Worm (Caenorhabditis elegans) whole organism, L1 larva: ENCODE results near the gene inx-2.

Experiments
- C04F5.9 ChIP-seq: sonication (generic microtip); optimal IDR thresholded peaks from 2 replicates; lab custom pipeline; 2016; ENCODE audit warnings: missing genetic modification characterization, missing compliant biosample characterization
- aha-1 ChIP-seq: fragments of 150-350 bp; optimal IDR thresholded peaks from 2 replicates; lab custom pipeline; 2014; ENCODE audit warnings: missing biosample characterization, missing genetic modification characterization
- alr-1 ChIP-seq: fragments of 200-800 bp; sonication (Bioruptor generic); optimal IDR thresholded peaks from 2 replicates; lab custom pipeline; 2018; ENCODE audit warnings: borderline replicate concordance, mild to moderate bottlenecking, missing genetic modification characterization, missing compliant biosample characterization
- ama-1 ChIP-seq: fragments of 150-350 bp; optimal IDR thresholded peaks from 2 replicates; lab custom pipeline; 2014
- blmp-1 ChIP-seq: fragments of 150-350 bp; optimal IDR thresholded peaks from 2 replicates; lab custom pipeline; 2014; ENCODE audit warnings: missing biosample characterization, missing genetic modification characterization
- ceh-8 ChIP-seq: fragments of 200-800 bp; sonication (Bioruptor generic); optimal IDR thresholded peaks from 2 replicates; lab custom pipeline; 2018; ENCODE audit warnings: mild to moderate bottlenecking, missing genetic modification characterization, moderate library complexity, missing compliant biosample characterization
- ceh-90 ChIP-seq: sonication (generic microtip); optimal IDR thresholded peaks from 2 replicates; lab custom pipeline; 2016; ENCODE audit warnings: missing genetic modification characterization, missing compliant biosample characterization
- dsc-1 ChIP-seq: sonication (generic microtip); optimal IDR thresholded peaks from 2 replicates; lab custom pipeline; 2016; ENCODE audit warnings: mild to moderate bottlenecking, missing genetic modification characterization, missing compliant biosample characterization
- efl-1 ChIP-seq, 4 experiments: fragments of 150-350 bp; optimal IDR thresholded peaks in 3 of 4; peaks in 1 of 4; 1 replicate in 1 of 4; 2 replicates in 3 of 4; lab custom pipeline; 2014; ENCODE audit warnings: missing biosample characterization in 2 of 4, missing genetic modification characterization in 2 of 4, missing genetic modification reagents in 2 of 4
- efl-3 ChIP-seq: fragments of 200-800 bp; sonication (Bioruptor generic); optimal IDR thresholded peaks from 2 replicates; lab custom pipeline; 2018; ENCODE audit warnings: mild to moderate bottlenecking, missing genetic modification characterization, missing compliant biosample characterization
- elt-2 ChIP-seq: sonication (generic microtip); optimal IDR thresholded peaks from 2 replicates; lab custom pipeline; 2016; ENCODE audit warnings: missing genetic modification characterization, mild to moderate bottlenecking, inconsistent platforms, missing compliant biosample characterization, missing genetic modification reagents
- elt-3 ChIP-seq, 6 experiments: fragments of 150-350 bp in 1 of 6; sonication (generic microtip); optimal IDR thresholded peaks; 2 replicates each; lab custom pipeline; 2017 to 2018; ENCODE audit warnings: missing biosample characterization in 6 of 6, missing genetic modification characterization in 6 of 6, inconsistent platforms in 1 of 6
- fkh-10 ChIP-seq: sonication (generic microtip); optimal IDR thresholded peaks from 2 replicates; lab custom pipeline; 2017; ENCODE audit warnings: missing biosample characterization, missing genetic modification reagents, missing genetic modification characterization
- fkh-8 ChIP-seq: sonication (generic microtip); optimal IDR thresholded peaks from 2 replicates; lab custom pipeline; 2016; ENCODE audit warnings: mild to moderate bottlenecking, missing genetic modification characterization, missing compliant biosample characterization
- fos-1 ChIP-seq: fragments of 150-350 bp; optimal IDR thresholded peaks from 2 replicates; lab custom pipeline; 2014; ENCODE audit warnings: missing biosample characterization, missing genetic modification characterization
- grh-1 ChIP-seq: fragments of 200-800 bp; sonication (Bioruptor generic); IDR thresholded peaks from 2 replicates; pipeline ENCODE4 v1.3.6; 2022; ENCODE audit warnings: missing genetic modification reagents, missing genetic modification characterization, missing compliant biosample characterization
- hlh-17 ChIP-seq: fragments of 200-800 bp; sonication (Bioruptor generic); optimal IDR thresholded peaks from 2 replicates; lab custom pipeline; 2018; ENCODE audit warnings: missing genetic modification characterization, mild to moderate bottlenecking, missing compliant biosample characterization, moderate library complexity, borderline replicate concordance
- isw-1 ChIP-seq: fragments of 200-800 bp; sonication (Bioruptor generic); IDR thresholded peaks from 2 replicates; pipeline ENCODE4 v1.3.6; 2022; ENCODE audit warnings: missing genetic modification characterization, missing compliant biosample characterization
- jun-1 ChIP-seq: fragments of 150-350 bp; optimal IDR thresholded peaks from 2 replicates; lab custom pipeline; 2014; ENCODE audit warnings: missing biosample characterization, missing genetic modification reagents, missing genetic modification characterization
- lin-14 ChIP-seq: fragments of 200-800 bp; sonication (Bioruptor generic); optimal IDR thresholded peaks from 2 replicates; lab custom pipeline; 2018; ENCODE audit warnings: mild to moderate bottlenecking, missing genetic modification characterization, moderate library complexity, missing compliant biosample characterization
- lin-39 ChIP-seq: fragments of 150-350 bp; optimal IDR thresholded peaks from 2 replicates; lab custom pipeline; 2014; ENCODE audit warnings: missing biosample characterization, missing genetic modification reagents, missing genetic modification characterization
- lsy-2 ChIP-seq, 2 experiments: fragments of 150-350 bp; optimal IDR thresholded peaks; 2 replicates each; lab custom pipeline; 2014; ENCODE audit warnings: missing biosample characterization in 2 of 2, missing genetic modification characterization in 2 of 2
- mdl-1 ChIP-seq, 2 experiments: fragments of 150-350 bp; optimal IDR thresholded peaks; 2 replicates each; lab custom pipeline; 2014 to 2017; ENCODE audit warnings: missing biosample characterization in 2 of 2, missing genetic modification characterization in 2 of 2, inconsistent platforms in 1 of 2
- mep-1 ChIP-seq: fragments of 150-350 bp; optimal IDR thresholded peaks from 2 replicates; lab custom pipeline; 2014; ENCODE audit warnings: missing biosample characterization, missing genetic modification characterization
- nhr-11 ChIP-seq: fragments of 150-350 bp; optimal IDR thresholded peaks from 2 replicates; lab custom pipeline; 2014; ENCODE audit warnings: missing biosample characterization, missing genetic modification characterization
- nhr-19 ChIP-seq: fragments of 200-800 bp; sonication (Bioruptor generic); conservative IDR thresholded peaks from 2 replicates; pipeline ENCODE4 v1.3.6; 2022; ENCODE audit warnings: missing genetic modification characterization, missing compliant biosample characterization
- nhr-20 ChIP-seq: sonication (generic microtip); optimal IDR thresholded peaks from 2 replicates; lab custom pipeline; 2016; ENCODE audit warnings: mild to moderate bottlenecking, missing genetic modification characterization, missing compliant biosample characterization
- nhr-28 ChIP-seq: fragments of 150-350 bp; optimal IDR thresholded peaks from 2 replicates; lab custom pipeline; 2014; ENCODE audit warnings: missing biosample characterization, missing genetic modification characterization
- nhr-47 ChIP-seq: sonication (generic microtip); optimal IDR thresholded peaks from 2 replicates; lab custom pipeline; 2016; ENCODE audit warnings: mild to moderate bottlenecking, missing genetic modification characterization, moderate library complexity, missing compliant biosample characterization
- nhr-71 ChIP-seq: sonication (generic microtip); optimal IDR thresholded peaks from 2 replicates; lab custom pipeline; 2016; ENCODE audit warnings: mild to moderate bottlenecking, missing genetic modification characterization, moderate library complexity, missing compliant biosample characterization
- nhr-76 ChIP-seq: sonication (generic microtip); optimal IDR thresholded peaks from 2 replicates; lab custom pipeline; 2017; ENCODE audit warnings: missing biosample characterization, missing genetic modification characterization
- nhr-77 ChIP-seq: fragments of 150-350 bp; optimal IDR thresholded peaks from 2 replicates; lab custom pipeline; 2014; ENCODE audit warnings: missing biosample characterization, missing genetic modification characterization
- nhr-84 ChIP-seq: sonication (generic microtip); optimal IDR thresholded peaks from 2 replicates; lab custom pipeline; 2017; ENCODE audit warnings: missing biosample characterization, missing genetic modification characterization
- nhr-85 ChIP-seq: sonication (generic microtip); peaks from one replicate; lab custom pipeline; 2016; ENCODE audit warnings: missing genetic modification characterization, inconsistent platforms, missing compliant biosample characterization
- pax-3 ChIP-seq: fragments of 200-800 bp; sonication (Bioruptor generic); optimal IDR thresholded peaks from 2 replicates; lab custom pipeline; 2018; ENCODE audit warnings: mild to moderate bottlenecking, missing genetic modification characterization, moderate library complexity, missing compliant biosample characterization
- snpc-4 ChIP-seq: fragments of 150-350 bp; optimal IDR thresholded peaks from 2 replicates; lab custom pipeline; 2014; ENCODE audit warnings: missing biosample characterization, missing genetic modification characterization
- swsn-7 ChIP-seq: sonication (generic microtip); optimal IDR thresholded peaks from 2 replicates; lab custom pipeline; 2016; ENCODE audit warnings: missing genetic modification characterization, missing compliant biosample characterization
- tlp-1 ChIP-seq: fragments of 150-350 bp; optimal IDR thresholded peaks from 2 replicates; lab custom pipeline; 2014; ENCODE audit warnings: missing biosample characterization, missing genetic modification characterization
- unc-130 ChIP-seq: fragments of 150-350 bp; optimal IDR thresholded peaks from 2 replicates; lab custom pipeline; 2017; ENCODE audit warnings: missing biosample characterization, missing genetic modification characterization, inconsistent platforms
- unc-30 ChIP-seq: sonication (generic microtip); optimal IDR thresholded peaks from 2 replicates; lab custom pipeline; 2017; ENCODE audit warnings: missing biosample characterization, missing genetic modification characterization
- unc-98 ChIP-seq: fragments of 200-800 bp; sonication (Bioruptor generic); IDR thresholded peaks from 2 replicates; pipeline ENCODE4 v1.3.6; 2022; ENCODE audit warnings: missing genetic modification characterization, missing compliant biosample characterization
- vab-15 ChIP-seq: sonication (generic microtip); optimal IDR thresholded peaks from 2 replicates; lab custom pipeline; 2017; ENCODE audit warnings: missing genotype, mild to moderate bottlenecking, missing genetic modification characterization, missing compliant biosample characterization
- xbp-1 ChIP-seq: sonication (generic microtip); optimal IDR thresholded peaks from 2 replicates; lab custom pipeline; 2016; ENCODE audit warnings: missing genetic modification characterization, missing compliant biosample characterization
- zag-1 ChIP-seq: fragments of 150-350 bp; optimal IDR thresholded peaks from 2 replicates; lab custom pipeline; 2014; ENCODE audit warnings: missing biosample characterization, missing genetic modification characterization
- ztf-4 ChIP-seq: fragments of 150-350 bp; optimal IDR thresholded peaks from 2 replicates; lab custom pipeline; 2014; ENCODE audit warnings: missing biosample characterization, missing genetic modification characterization

Gene inx-2

ce11 chrX:11251928-11252327 is 44.6 kb downstream of the inx-2 start:
- TF ChIP-seq mep-1, result no peak
- peak; percentile 66 for TF ChIP-seq elt-2 (tag; lab: Kevin White, UChicago)

DNA sequence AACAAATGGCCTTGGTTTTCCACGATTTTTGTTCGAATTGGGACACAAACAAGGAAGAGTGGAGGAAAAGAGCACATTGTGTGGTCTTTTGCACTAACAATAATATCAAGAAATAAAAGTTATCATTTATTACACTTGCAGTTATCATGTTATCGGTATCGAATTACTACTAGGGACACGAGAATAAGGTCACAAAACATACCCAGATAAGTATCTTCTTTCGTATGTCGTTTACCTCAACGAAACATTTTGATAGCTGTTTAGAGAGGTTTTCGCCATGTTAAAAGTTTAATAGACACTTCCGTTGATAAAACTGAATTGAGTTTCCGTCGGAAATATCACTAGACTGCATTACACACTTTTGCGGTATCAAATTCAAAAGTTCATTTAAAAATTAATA is 45.5 kb downstream of the inx-2 start:
- TF ChIP-seq ceh-8 (GFP tag; lab: Kevin White, UChicago) (no peak), nhr-20 (tag; lab: Kevin White, UChicago) (peak; percentile 13), elt-2 (tag; lab: Kevin White, UChicago) (peak; percentile 91), elt-3 (tag; optimal IDR thresholded peaks at IDR 0.05; lab: Kevin White, UChicago) (peak in 4 of 6 experiments; percentile 31 to 53 (median 37)), dsc-1 (tag; lab: Kevin White, UChicago) (no peak), alr-1 (no peak), fos-1 (tag; lab: Kevin White, UChicago) (no peak), fkh-10 (GFP tag; lab: Kevin White, UChicago) (no peak), hlh-17 (GFP tag; lab: Kevin White, UChicago) (no peak), lin-39 (tag; lab: Kevin White, UChicago) (no peak), vab-15 (tag; lab: Kevin White, UChicago) (no peak), nhr-77 (tag; lab: Kevin White, UChicago) (no peak), aha-1 (no peak), xbp-1 (tag; lab: Kevin White, UChicago) (no peak), efl-3 (GFP tag; lab: Kevin White, UChicago) (no peak), jun-1 (tag; lab: Kevin White, UChicago) (peak; percentile 2), nhr-19 (GFP tag; lab: Robert Waterston, UW) (no peak), mdl-1 (tag; optimal IDR thresholded peaks at IDR 0.05; lab: Kevin White, UChicago) (no peak), lin-14 (GFP tag; lab: Kevin White, UChicago) (peak; percentile 50), unc-130 (no peak), ztf-4 (tag; lab: Kevin White, UChicago) (no peak), nhr-71 (tag; lab: Kevin White, UChicago) (peak; percentile 11), snpc-4 (tag; lab: Kevin White, UChicago) (no peak), tlp-1 (tag; lab: Kevin White, UChicago) (no peak), grh-1 (GFP tag; lab: Robert Waterston, UW) (no peak), ceh-90 (no peak), nhr-76 (tag; lab: Kevin White, UChicago) (no peak)

DNA sequence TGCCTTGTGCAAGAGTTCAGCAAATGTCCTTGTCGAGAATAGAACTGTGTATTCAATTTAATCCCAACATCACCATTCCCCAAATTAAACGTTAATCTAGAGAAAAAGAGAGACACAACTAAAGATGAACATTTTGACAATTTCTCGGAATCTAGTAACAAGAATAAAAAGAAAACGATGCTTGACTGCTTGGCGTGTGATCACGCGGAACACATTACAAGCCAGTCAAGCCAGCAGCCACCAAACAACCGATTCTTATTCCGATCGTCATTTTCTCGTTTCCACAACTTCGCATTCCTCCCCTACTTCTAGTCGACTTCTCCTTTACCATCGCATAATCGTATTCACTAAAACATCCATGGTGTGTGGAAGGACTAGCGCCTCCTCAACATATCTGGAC is 47.1 kb downstream of the inx-2 start:
- TF ChIP-seq dsc-1 (tag; lab: Kevin White, UChicago), result no peak
- TF ChIP-seq zag-1 (tag; lab: Kevin White, UChicago), result no peak
- TF ChIP-seq blmp-1, result peak; percentile 60
- TF ChIP-seq nhr-76 (tag; lab: Kevin White, UChicago), result no peak
- no peak for TF ChIP-seq tlp-1 (tag; lab: Kevin White, UChicago)
- TF ChIP-seq lsy-2 (tag; optimal IDR thresholded peaks at IDR 0.05; lab: Kevin White, UChicago), result no peak
- TF ChIP-seq unc-30 (tag; lab: Kevin White, UChicago), result no peak
- TF ChIP-seq nhr-28 (tag; lab: Kevin White, UChicago), result no peak
- TF ChIP-seq elt-2 (tag; lab: Kevin White, UChicago), result no peak
- no peak for TF ChIP-seq nhr-77 (tag; lab: Kevin White, UChicago)
- TF ChIP-seq nhr-20 (tag; lab: Kevin White, UChicago), result no peak
- no peak for TF ChIP-seq nhr-84 (tag; lab: Kevin White, UChicago)
- TF ChIP-seq unc-130, result no peak
- TF ChIP-seq efl-3 (GFP tag; lab: Kevin White, UChicago), result no peak
- no peak for TF ChIP-seq nhr-19 (GFP tag; lab: Robert Waterston, UW)
- TF ChIP-seq mep-1, result no peak
- no peak for TF ChIP-seq isw-1 (GFP tag; lab: Robert Waterston, UW)
- no peak for TF ChIP-seq nhr-47 (tag; lab: Kevin White, UChicago)
- TF ChIP-seq C04F5.9, result no peak
- no peak for TF ChIP-seq snpc-4 (tag; lab: Kevin White, UChicago)
- TF ChIP-seq unc-98 (GFP tag; lab: Robert Waterston, UW), result no peak
- no peak for TF ChIP-seq swsn-7 (tag; lab: Kevin White, UChicago)
- TF ChIP-seq efl-1 (optimal IDR thresholded peaks at IDR 0.05; lab: Kevin White, UChicago), result no peak
- peak in 1 of 2 experiments; percentile 55 for TF ChIP-seq efl-1 (GFP tag; optimal IDR thresholded peaks at IDR 0.05 in 1 of 2; lab: Kevin White, UChicago)
- no peak for TF ChIP-seq nhr-11
- TF ChIP-seq pax-3, result no peak
- no peak for TF ChIP-seq nhr-71 (tag; lab: Kevin White, UChicago)
- peak; percentile 13 for TF ChIP-seq lin-14 (GFP tag; lab: Kevin White, UChicago)
- TF ChIP-seq fkh-8 (tag; lab: Kevin White, UChicago), result peak; percentile 4
- TF ChIP-seq nhr-85 (tag; lab: Kevin White, UChicago), result no peak
- TF ChIP-seq fkh-10 (GFP tag; lab: Kevin White, UChicago), result no peak
- no peak for TF ChIP-seq ama-1 (lab: Kevin White, UChicago)
